Worm (Caenorhabditis elegans): ENCODE measurements around the gene Y37D8A.16.

Gene Y37D8A.16

DNA sequence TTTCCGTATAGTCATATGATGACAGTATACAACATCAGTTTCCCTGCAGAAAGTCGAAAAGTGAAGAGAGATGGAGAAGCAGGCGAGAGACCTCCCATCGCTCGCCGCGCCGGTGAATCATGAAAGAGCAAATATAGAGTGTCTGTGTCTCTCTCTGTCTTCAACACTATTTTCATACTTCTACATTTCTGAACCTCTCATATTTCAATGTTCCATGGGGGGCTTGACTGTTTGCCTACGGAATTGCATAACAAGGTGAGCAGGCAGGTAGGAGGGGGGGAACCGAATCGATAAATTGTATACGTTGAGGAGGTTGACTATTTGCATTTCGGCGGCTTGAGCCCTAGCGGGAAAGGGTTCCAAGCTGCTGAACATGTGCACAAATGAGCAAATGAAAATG, 1.4 kb upstream of the Y37D8A.16 start:
- no peak for TF ChIP-seq unc-55 (GFP tag; optimal IDR thresholded peaks at IDR 0.05)
- TF ChIP-seq fos-1 (tag; optimal IDR thresholded peaks at IDR 0.05), result peak; percentile 95
- no peak for TF ChIP-seq elt-1 (tag; optimal IDR thresholded peaks at IDR 0.05)
- TF ChIP-seq F13H6.1 (tag; optimal IDR thresholded peaks at IDR 0.05), result peak; percentile 63
- no peak for TF ChIP-seq lin-39 (tag; optimal IDR thresholded peaks at IDR 0.05)
- no peak for TF ChIP-seq alr-1 (tag; optimal IDR thresholded peaks at IDR 0.05)
- TF ChIP-seq gmeb-1 (tag; optimal IDR thresholded peaks at IDR 0.05), result peak; percentile 15
- TF ChIP-seq ZK546.5 (tag; optimal IDR thresholded peaks at IDR 0.05), result no peak
- TF ChIP-seq nhr-129 (tag; optimal IDR thresholded peaks at IDR 0.05), result peak; percentile 59
- TF ChIP-seq lsy-2 (tag; optimal IDR thresholded peaks at IDR 0.05), result no peak

DNA sequence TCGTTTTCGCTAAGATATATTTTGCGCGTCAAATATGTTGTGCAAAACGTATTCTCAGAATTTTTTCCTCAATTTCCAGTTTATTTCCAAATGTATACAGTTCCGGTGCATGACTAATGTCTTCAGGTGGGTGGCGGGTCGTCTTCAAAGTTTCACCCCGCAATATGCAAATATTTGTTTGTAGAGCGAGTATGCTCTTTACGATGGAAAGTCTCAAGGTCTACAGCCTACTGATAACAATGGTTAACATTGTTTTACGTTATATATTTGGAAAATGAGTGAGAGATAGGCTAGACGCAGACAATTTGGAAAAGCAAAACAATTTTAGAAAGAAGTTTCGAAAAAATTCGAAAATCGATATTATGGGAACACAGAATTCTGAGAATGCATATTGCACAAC, 623 bp downstream of the Y37D8A.16 start:
- TF ChIP-seq ceh-16 (tag; optimal IDR thresholded peaks at IDR 0.05) (no peak), elt-1 (tag; optimal IDR thresholded peaks at IDR 0.05) (no peak), egl-27 (tag; optimal IDR thresholded peaks at IDR 0.05) (no peak), elt-3 (tag; optimal IDR thresholded peaks at IDR 0.05) (no peak), gmeb-1 (tag; optimal IDR thresholded peaks at IDR 0.05) (no peak), snpc-4 (tag; optimal IDR thresholded peaks at IDR 0.05) (no peak), ZK546.5 (tag; optimal IDR thresholded peaks at IDR 0.05) (no peak), crh-2 (tag; optimal IDR thresholded peaks at IDR 0.05) (peak; percentile 2), nhr-23 (tag; optimal IDR thresholded peaks at IDR 0.05) (no peak), fos-1 (tag; optimal IDR thresholded peaks at IDR 0.05) (peak; percentile 47), unc-62 (GFP tag; optimal IDR thresholded peaks at IDR 0.05) (no peak), skn-1 (tag; optimal IDR thresholded peaks at IDR 0.05) (no peak), lin-11 (tag; optimal IDR thresholded peaks at IDR 0.05) (no peak)

DNA sequence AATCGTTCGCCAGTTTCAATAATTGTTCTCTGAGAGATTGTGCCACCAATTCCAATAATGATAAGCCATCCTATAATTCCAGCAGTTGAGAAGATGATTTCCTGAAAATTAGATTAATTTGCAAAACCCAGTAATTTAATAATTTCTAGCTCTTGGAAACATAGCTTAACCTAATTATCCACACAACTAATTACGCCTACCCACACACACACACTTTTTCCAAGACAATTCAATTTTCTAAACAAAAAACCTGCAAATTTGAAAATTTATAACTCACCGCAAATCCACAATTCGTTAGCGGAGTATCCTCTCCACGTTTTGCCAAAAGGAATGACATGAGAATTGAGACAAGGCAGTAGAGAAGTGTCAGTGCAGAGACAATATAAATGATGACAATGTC, 2.0 kb downstream of the Y37D8A.16 start:
- TF ChIP-seq lsy-2 (tag; optimal IDR thresholded peaks at IDR 0.05) (no peak), lin-11 (tag; optimal IDR thresholded peaks at IDR 0.05) (no peak), mbf-1 (tag; optimal IDR thresholded peaks at IDR 0.05) (no peak), gmeb-1 (tag; optimal IDR thresholded peaks at IDR 0.05) (no peak), lin-39 (tag; optimal IDR thresholded peaks at IDR 0.05) (no peak), blmp-1 (tag; optimal IDR thresholded peaks at IDR 0.05; ENCODE audit: insufficient read depth) (no peak)

DNA sequence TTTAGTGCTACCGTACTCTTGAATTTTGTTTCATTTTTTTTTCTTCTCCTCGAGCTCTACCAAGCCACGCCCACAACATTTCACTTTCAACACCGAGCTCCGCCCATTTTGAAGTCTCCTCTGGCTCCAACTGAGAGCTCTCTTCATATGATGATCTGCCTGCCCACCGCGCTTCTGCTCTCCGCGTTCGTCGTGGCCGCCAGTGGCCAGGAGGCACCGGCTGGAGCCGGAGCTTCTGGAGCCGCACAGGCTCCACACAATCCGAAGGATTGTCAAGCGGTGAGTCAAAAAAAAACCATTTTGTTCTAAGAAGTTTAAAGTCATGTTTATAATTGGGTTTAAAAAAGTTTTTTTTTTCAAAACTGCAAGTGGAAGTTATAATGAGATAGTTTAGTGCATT, 8.1 kb downstream of the Y37D8A.16 start, which contains the start of gene flp-14:
TSS of gene flp-14 (plus strand) at position 146 of the 400 bp plus-strand sequence.
- no peak for TF ChIP-seq lin-13 (GFP tag; optimal IDR thresholded peaks at IDR 0.05)
- TF ChIP-seq sem-4 (tag; optimal IDR thresholded peaks at IDR 0.05), result no peak
- no peak for TF ChIP-seq lin-11 (tag; optimal IDR thresholded peaks at IDR 0.05)
- no peak for TF ChIP-seq nhr-10 (tag; optimal IDR thresholded peaks at IDR 0.05)
- TF ChIP-seq mab-5 (tag; optimal IDR thresholded peaks at IDR 0.05), result no peak
- no peak for TF ChIP-seq egl-27 (tag; optimal IDR thresholded peaks at IDR 0.05)
- no peak for TF ChIP-seq dmd-4 (tag; optimal IDR thresholded peaks at IDR 0.05)
- no peak for TF ChIP-seq ama-1 (optimal IDR thresholded peaks at IDR 0.05)
- no peak for TF ChIP-seq unc-55 (GFP tag; optimal IDR thresholded peaks at IDR 0.05)
- no peak for TF ChIP-seq C34F6.9 (tag; optimal IDR thresholded peaks at IDR 0.05)
- no peak for TF ChIP-seq ztf-1 (GFP tag; conservative IDR thresholded peaks at IDR 0.05)
- no peak for TF ChIP-seq sma-9 (GFP tag; optimal IDR thresholded peaks at IDR 0.05)
- no peak for TF ChIP-seq sma-9 (tag; optimal IDR thresholded peaks at IDR 0.05)
- no peak for TF ChIP-seq nhr-11 (tag; optimal IDR thresholded peaks at IDR 0.05)
- TF ChIP-seq zag-1 (tag; optimal IDR thresholded peaks at IDR 0.05), result no peak

DNA sequence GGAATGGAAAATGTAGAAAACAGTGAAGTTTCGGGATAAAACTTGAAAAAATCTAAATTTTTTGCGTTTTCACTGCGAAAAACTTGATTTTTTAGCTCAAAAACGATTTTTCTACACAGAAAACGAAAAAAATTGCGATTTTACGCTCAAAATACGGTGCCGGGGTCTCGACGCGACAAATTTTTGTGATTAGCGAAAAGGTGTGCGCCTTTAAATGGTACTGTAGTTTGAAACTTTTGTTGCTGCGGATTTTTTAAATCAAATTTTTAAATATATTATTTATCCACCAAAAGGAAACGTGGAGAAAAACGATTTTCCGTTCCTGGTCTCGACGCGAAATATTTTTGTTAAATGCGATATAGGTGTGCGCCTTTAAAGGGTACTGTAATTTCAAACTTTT, 11.3 kb downstream of the Y37D8A.16 start:
- TF ChIP-seq nhr-25 (tag; optimal IDR thresholded peaks at IDR 0.05), result no peak

DNA sequence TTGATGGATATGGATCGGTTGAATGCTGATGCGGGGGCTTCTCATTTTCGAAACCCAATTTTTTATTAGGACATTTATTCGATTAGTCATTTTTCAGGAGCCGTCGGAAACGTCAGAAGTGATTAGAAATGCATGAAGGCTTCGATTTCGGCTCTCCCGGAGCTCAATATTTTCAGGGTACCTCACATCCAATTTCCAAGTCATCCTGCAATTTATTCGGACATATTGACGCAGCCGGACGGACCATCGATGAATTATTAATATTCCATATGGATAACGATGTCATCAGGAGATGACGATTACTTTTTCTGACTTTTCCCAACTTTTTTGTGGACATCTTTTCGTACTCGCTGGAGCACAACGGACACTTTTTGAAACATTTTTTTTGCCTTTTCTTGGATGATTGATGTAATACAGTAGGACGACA, 11.9 kb downstream of the Y37D8A.16 start:
- TF ChIP-seq F13H6.1 (tag; optimal IDR thresholded peaks at IDR 0.05) (peak; percentile 32), ztf-1 (GFP tag; conservative IDR thresholded peaks at IDR 0.05) (no peak), nhr-6 (tag; optimal IDR thresholded peaks at IDR 0.05) (peak; percentile 54), crh-2 (tag; optimal IDR thresholded peaks at IDR 0.05) (peak; percentile 39), skn-1 (tag; optimal IDR thresholded peaks at IDR 0.05) (no peak), lin-13 (GFP tag; optimal IDR thresholded peaks at IDR 0.05) (peak; percentile 37), ZK546.5 (tag; optimal IDR thresholded peaks at IDR 0.05) (no peak), lsy-2 (tag; optimal IDR thresholded peaks at IDR 0.05) (peak; percentile 54 to 70), mdl-1 (tag; optimal IDR thresholded peaks at IDR 0.05) (no peak), fos-1 (tag; optimal IDR thresholded peaks at IDR 0.05) (no peak), ztf-4 (tag; optimal IDR thresholded peaks at IDR 0.05) (no peak), gmeb-1 (tag; optimal IDR thresholded peaks at IDR 0.05) (no peak), R02D3.7 (tag; optimal IDR thresholded peaks at IDR 0.05) (peak; percentile 13), lin-11 (tag; optimal IDR thresholded peaks at IDR 0.05) (no peak), nhr-129 (tag; optimal IDR thresholded peaks at IDR 0.05) (no peak), unc-55 (GFP tag; optimal IDR thresholded peaks at IDR 0.05) (peak; percentile 18), nhr-12 (tag; optimal IDR thresholded peaks at IDR 0.05) (no peak), peb-1 (tag; optimal IDR thresholded peaks at IDR 0.05) (no peak), nhr-77 (tag; optimal IDR thresholded peaks at IDR 0.05) (no peak), dmd-4 (tag; optimal IDR thresholded peaks at IDR 0.05) (no peak), aly-2 (tag; optimal IDR thresholded peaks at IDR 0.05) (no peak), blmp-1 (tag; optimal IDR thresholded peaks at IDR 0.05; ENCODE audit: insufficient read depth) (no peak), unc-39 (tag; optimal IDR thresholded peaks at IDR 0.05) (no peak), alr-1 (tag; optimal IDR thresholded peaks at IDR 0.05) (no peak), mbf-1 (tag; optimal IDR thresholded peaks at IDR 0.05) (no peak)

All from whole organism, L2 larva.